Fruit fly (Drosophila melanogaster) whole organism, larva: ENCODE data around the gene CG7102.
"Not testable (repeated sequence)": the region's sequence is repeated elsewhere in the genome, so short reads cannot be mapped to it uniquely, and the experiment has no call there.

Source experiments
- noc ChIP-seq: fragments of 200-800 bp; sonication (Bioruptor generic); optimal IDR thresholded peaks from 3 replicates; lab custom pipeline; 2019; ENCODE audit warnings: missing biosample characterization, mild to moderate bottlenecking, missing genetic modification characterization, moderate library complexity

Gene CG7102

DNA sequence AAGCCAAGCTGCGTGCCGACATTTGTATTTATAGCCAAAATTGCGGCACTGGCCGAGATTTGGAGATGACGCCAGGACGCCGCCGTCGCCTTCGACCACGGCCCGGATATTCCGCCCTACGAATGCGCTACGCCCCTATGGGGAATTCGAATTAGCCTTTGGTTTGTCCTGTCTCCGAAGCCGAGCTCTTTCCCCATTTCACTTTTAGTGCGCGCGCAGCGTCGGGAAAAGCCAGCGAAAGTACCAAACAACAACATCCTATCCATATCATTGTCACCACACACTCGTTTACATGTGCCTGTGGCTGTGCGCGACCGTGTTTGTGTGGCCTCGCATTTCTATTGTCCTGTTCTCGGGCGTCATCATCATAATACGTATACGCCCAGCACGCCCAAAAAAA lies 16.0 kb downstream of the CG7102 start, which contains the start of gene Proc:
Proc (minus strand) TSS at position 101 of the 400 bp plus-strand sequence.
- no peak for TF ChIP-seq noc (tag; lab: Kevin White, UChicago)

DNA sequence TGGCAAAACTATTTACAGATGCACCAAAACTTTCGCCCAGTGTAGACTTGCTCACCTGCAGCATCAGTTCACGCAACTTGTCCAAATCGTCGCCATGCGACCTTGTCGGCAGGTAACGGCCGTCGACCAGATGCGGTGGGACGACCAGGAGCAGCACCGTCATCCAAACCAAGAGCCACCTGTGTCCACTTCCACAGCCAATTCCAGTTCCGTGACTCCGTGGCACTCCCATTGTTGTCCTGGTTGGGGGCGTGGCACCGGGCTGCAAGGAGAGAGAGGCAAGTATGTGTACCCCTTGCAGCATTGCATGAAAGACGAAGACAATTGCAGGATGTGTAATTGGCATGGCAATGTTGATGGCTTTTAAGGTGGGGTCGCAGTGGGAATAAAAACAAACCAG lies 17.1 kb downstream of the CG7102 start:
- TF ChIP-seq noc (tag; lab: Kevin White, UChicago): no peak

DNA sequence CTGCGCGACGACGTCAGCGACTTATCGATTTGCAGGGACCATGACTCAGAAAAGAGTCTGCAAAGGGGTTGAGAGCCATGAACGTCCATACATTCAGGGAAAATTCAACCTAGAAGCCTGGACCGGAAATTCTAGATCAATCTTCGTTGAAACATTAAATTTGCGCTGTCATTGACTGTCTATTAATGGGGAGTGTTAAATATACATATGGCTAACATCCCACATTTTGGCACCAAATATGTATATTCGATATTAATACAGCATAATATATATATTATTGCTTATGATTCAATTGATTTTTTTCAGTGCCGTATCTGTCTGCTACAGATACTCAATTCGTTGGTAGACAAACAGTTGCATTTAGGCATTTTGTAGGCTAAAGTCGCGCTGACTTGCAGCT lies 18.7 kb downstream of the CG7102 start:
- no peak for TF ChIP-seq noc (tag; lab: Kevin White, UChicago)

DNA sequence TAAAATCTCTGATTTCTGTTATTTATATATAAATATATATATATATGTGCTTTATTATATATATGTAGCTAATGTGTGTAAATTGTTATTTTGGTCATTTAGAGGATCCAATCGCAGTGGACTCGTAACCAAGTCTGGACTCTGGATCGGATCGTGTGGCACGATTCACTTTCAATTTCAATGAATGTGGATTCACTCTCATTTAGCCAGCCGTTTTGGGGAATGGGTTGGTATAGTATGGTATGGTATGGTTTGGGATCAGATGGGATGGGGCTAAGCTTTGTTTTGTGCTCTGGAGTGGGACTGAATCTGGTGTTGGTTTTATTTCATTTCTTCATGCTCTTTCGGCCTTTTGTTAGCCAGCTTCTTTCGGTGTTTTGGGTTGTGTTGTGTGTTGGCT lies 25.6 kb downstream of the CG7102 start:
- TF ChIP-seq noc (tag; lab: Kevin White, UChicago): no peak

DNA sequence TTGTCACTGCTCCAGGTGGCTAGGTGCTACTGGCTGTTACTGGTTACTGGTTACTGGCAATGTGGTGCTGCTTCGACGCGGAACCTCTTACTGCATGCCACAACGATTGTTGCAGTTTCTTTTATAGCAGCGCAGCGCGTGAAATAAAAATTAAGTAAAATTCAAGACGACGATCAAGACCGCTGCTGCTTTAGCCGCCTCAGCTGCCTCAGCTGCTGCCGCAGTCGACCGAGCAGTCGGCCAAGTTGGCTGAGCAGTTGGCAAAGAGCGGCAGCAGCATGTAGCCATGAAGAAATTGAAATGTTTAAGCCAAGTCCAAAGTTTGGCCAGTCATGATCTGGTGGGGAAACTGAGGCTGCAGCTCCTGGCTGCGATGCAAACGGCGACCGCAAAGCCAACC lies 26.6 kb downstream of the CG7102 start, which contains the start of gene TwdlE:
TwdlE (minus strand) TSS at position 101 of the 400 bp plus-strand sequence.
- TF ChIP-seq noc (tag; lab: Kevin White, UChicago): no peak

DNA sequence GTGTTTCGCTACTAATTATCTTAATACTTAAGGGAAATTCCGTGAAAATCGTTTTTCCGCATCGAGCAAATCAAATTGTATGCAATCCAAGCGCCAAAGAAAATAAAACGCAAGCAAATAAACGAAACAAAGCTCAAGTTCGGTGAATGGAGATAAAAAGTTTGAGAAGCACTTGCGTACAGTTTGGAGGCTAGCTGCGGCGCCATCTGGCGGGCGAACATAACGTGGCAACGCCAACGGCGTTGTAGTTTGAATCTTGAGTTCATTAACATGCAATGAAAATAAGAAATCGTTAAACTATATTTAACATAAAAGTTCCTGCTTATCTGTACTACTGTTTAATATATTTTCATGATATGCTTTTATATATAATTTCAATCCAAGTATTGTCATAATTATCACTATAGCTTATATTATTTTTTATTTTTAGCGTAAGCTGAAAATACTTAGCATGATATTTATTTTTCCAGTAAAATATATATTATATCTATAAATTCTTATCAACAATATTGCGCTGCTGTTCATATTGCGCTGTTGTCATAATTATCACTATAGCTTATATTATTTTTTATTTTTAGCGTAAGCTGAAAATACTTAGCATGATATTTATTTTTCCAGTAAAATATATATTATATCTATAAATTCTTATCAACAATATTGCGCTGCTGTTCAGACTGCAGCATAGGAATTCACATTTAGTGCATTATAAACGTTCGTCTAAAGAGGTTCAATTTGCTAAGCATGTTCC lies 30.8 kb downstream of the CG7102 start, which contains the start of gene lectin-28C:
lectin-28C (plus strand) TSS at position 698 of the 748 bp plus-strand sequence.
- not testable (repeated sequence) for TF ChIP-seq noc (tag; lab: Kevin White, UChicago)

DNA sequence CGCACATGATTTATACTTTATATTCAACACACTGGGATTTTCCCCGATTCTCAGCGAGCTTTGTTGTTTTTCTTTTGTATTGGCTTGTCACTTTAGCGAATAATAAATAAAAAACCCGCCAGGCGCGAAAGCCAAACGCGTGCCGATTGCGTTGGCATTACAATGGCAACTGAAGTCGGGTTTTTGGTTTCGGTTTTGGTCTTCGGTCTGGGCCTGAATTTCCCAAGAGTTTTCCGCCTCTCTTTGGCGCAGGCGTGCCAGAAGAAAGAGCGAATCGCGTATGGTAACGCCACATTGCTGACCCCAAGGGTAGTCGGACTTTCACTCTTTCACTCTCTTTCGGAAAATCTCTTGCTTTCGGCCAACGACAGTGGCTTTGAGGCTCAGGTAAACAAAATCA lies 32.2 kb downstream of the CG7102 start, which contains the start of gene CG14535:
CG14535 (minus strand) TSS at position 368 of the 400 bp plus-strand sequence.
- no peak for TF ChIP-seq noc (tag; lab: Kevin White, UChicago)

DNA sequence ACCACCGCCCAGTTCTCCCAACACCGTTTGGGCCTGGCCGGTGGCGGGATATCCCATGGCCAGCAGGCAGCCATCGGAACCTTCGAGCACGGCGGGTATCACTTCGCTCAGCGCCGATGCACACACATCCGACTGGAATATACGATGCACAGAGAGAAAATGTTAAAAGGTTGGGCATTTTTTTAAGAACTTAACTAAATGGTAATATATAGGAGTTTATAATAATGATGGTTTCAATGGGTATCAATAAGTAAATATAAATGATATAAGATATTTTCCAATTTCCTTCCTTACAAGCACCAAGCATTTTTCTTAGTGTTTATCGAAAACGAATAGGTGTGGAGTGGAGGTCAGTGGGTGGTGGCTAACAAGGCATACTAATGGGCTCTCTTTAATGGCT lies 35.7 kb downstream of the CG7102 start:
- no peak for TF ChIP-seq noc (tag; lab: Kevin White, UChicago)

DNA sequence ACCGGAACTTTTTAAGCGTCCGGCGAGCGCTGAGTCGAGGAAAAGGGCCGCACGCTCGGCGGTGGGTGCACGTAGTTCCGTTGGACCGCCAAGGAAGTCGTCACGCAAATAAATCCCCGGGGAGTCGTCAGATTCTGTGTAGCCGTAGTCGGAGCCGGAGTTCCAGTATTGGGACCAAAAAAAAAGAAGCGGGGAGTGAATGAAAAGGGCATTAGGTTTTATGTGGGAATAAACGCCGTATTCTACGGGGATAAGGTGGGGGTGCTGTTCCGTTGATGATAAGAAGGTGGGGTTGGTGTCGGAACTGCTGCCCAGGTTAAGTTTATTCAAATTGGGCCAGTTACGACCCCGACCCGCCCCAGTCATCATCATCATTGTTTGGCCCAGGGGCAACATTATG lies 36.9 kb downstream of the CG7102 start:
- no peak for TF ChIP-seq noc (tag; lab: Kevin White, UChicago)

DNA sequence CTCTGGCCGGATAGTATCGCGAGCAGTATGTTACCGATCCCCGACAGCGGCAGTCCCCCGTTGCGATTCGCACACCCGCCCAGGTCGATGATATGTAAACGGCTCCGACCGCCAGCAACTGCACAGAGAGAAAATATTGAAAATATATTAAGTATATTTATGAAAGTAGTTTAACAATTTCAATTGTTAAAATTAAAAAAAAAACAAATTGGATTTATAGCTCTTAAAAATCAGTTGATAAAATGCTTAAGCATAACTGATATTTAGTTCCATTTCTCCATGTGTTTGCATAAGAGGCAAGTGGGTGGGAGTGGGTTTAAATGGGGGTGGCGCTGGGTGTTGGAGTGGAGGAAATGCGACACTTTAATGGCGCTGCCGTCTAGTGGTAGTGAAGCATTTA lies 37.8 kb downstream of the CG7102 start:
- no peak for TF ChIP-seq noc (tag; lab: Kevin White, UChicago)

DNA sequence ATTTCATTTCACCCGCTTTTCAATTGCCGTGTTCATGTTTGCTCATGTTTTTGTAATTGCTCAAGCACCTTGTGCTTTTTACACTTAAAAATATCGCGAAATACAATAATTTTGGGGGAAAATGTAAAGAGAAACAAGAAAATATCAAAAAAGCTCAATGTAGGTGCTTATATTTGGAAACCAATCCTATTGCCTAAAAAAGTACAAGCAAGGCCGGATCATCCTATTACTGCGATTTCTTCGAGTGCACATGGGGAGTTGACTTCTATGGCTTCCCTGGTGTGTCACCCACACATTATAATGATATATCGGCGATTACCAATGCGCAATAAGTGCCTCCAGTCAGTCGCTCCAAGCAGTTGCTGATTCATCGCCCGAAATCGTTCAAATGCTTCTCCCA lies 46.1 kb downstream of the CG7102 start:
- TF ChIP-seq noc (tag; lab: Kevin White, UChicago): no peak

DNA sequence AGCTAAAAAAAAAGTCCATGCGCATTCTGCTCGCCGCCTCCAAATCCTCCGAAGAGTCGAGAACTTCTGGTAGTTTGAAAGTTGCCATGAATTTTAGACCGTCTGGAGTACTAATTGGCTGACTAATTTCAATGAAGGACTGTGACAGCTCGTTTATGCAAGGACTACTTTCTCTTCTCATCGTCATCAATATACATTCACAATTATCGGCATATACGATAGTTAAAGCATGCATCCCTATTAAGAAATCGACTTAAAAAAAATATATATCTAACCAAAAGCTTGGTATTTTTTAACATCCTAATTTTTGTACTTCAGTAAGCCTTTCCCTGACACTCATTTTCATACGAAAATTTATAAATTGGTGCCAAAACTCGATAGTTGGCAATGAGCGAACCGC lies 47.2 kb downstream of the CG7102 start, which contains the start of gene CG14537:
CG14537 (plus strand) TSS at position 301 of the 400 bp plus-strand sequence.
- no peak for TF ChIP-seq noc (tag; lab: Kevin White, UChicago)

DNA sequence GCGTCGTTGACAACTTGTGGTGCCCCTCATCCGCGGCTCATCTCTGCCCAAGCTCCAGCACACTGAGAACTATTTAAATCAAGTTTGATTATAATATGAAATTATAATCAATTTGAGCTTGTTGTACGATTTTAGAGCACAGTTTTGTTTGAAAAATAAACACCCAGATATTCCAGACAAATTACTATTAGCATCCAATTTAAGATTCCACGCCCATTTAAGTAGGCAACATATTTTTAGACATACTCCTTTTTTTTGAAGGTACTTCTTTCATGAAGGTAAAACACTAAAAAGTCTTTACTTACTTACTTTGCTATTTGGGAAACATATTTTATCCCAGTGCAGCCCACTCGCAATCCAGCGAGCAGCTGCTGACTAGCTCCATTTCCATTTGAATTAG lies 49.3 kb downstream of the CG7102 start:
- TF ChIP-seq noc (tag; lab: Kevin White, UChicago): no peak

DNA sequence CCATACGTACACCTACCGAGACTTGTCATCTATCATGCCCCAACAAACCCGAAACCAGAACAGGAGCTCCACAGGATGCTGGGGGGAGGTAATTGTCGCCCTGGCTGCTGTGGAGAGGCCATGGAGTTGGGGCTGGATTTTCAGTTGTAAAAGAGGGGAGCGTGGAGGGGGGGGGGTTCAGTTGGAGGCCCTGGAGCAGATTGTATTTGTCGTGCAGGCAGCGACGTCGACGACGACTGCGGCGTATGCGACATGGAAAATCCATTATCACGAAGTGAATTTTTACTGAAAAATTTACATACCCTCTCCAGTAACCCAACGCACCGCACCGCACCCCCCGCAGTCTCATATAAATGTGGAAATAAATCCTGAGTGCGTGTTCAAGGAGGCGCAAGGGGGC lies 53.7 kb downstream of the CG7102 start:
- no peak for TF ChIP-seq noc (tag; lab: Kevin White, UChicago)
